Fruit fly (Drosophila melanogaster) whole organism, embryonic: ENCODE measurements around the gene Cpr11B.
A peak's percentile ranks its signal among the peaks of the same experiment; 100 is the strongest.

ENCODE experiments used
- B-H2 ChIP-seq: fragments of 200-800 bp; sonication (Bioruptor generic); optimal IDR thresholded peaks from 2 replicates; lab custom pipeline; 2018; ENCODE audit warnings: missing biosample characterization, mild to moderate bottlenecking, missing genetic modification characterization
- BtbVII ChIP-seq: fragments of 200-800 bp; sonication (Bioruptor generic); optimal IDR thresholded peaks from 3 replicates; lab custom pipeline; 2017; ENCODE audit warnings: missing biosample characterization, mild to moderate bottlenecking, missing genetic modification characterization
- CG13123 ChIP-seq: fragments of 200-800 bp; sonication (Bioruptor generic); optimal IDR thresholded peaks from 2 replicates; lab custom pipeline; 2016; ENCODE audit warnings: missing biosample characterization, missing genetic modification characterization
- CG17186 ChIP-seq: fragments of 200-800 bp; sonication (Bioruptor generic); optimal IDR thresholded peaks from 3 replicates; lab custom pipeline; 2017; ENCODE audit warnings: missing biosample characterization, missing genetic modification reagents, missing genetic modification characterization
- CG17385 ChIP-seq: fragments of 200-800 bp; sonication (Bioruptor generic); optimal IDR thresholded peaks from 3 replicates; lab custom pipeline; 2018; ENCODE audit warnings: missing biosample characterization, mild to moderate bottlenecking, missing genetic modification characterization
- CG17612 ChIP-seq: fragments of 200-800 bp; sonication (Bioruptor generic); IDR thresholded peaks from 2 replicates; pipeline ENCODE4 v1.3.6; 2022; ENCODE audit warnings: missing biosample characterization, missing genetic modification characterization
- CG1792 ChIP-seq: fragments of 200-800 bp; sonication (Bioruptor generic); optimal IDR thresholded peaks from 2 replicates; lab custom pipeline; 2016; ENCODE audit warnings: missing biosample characterization, missing genetic modification characterization
- CG18262 ChIP-seq: fragments of 200-800 bp; optimal IDR thresholded peaks from 3 replicates; lab custom pipeline; 2019; ENCODE audit warnings: missing biosample characterization, mild to moderate bottlenecking, missing genetic modification characterization, moderate library complexity
- CG2199 ChIP-seq: fragments of 200-800 bp; sonication (Bioruptor generic); IDR thresholded peaks from 3 replicates; pipeline ENCODE4 v1.3.6; 2022; ENCODE audit warnings: missing biosample characterization, missing genetic modification characterization
- CG2712 ChIP-seq: fragments of 200-800 bp; optimal IDR thresholded peaks from 3 replicates; lab custom pipeline; 2019; ENCODE audit warnings: missing biosample characterization, mild to moderate bottlenecking, missing genetic modification characterization, moderate library complexity
- CG32767 ChIP-seq: fragments of 200-800 bp; sonication (Bioruptor generic); IDR thresholded peaks from 2 replicates; pipeline ENCODE4 v1.3.6; 2022; ENCODE audit warnings: missing biosample characterization, missing genetic modification characterization
- CG6654 ChIP-seq: fragments of 200-800 bp; sonication (Bioruptor generic); optimal IDR thresholded peaks from 2 replicates; lab custom pipeline; 2017; ENCODE audit warnings: missing biosample characterization, mild to moderate bottlenecking, missing genetic modification characterization
- CTCF ChIP-seq: fragments of 200-800 bp; sonication (Bioruptor generic); optimal IDR thresholded peaks from 2 replicates; lab custom pipeline; 2017; ENCODE audit warnings: missing biosample characterization, mild to moderate bottlenecking, missing genetic modification characterization, moderate library complexity
- Dfd ChIP-seq, 2 experiments: fragments of >200 bp; optimal IDR thresholded peaks; 2 replicates each; lab custom pipeline; 2017; ENCODE audit warnings: missing biosample characterization in 2 of 2, missing genetic modification characterization in 2 of 2
- Dip2 ChIP-seq: fragments of 200-800 bp; sonication (Bioruptor generic); IDR thresholded peaks from 2 replicates; pipeline ENCODE4 v1.3.6; 2022; ENCODE audit warnings: missing biosample characterization, missing genetic modification characterization
- Eip74EF ChIP-seq, 2 experiments: fragments of 200-800 bp in 1 of 2; fragments of >200 bp in 1 of 2; sonication (Bioruptor generic) in 1 of 2; optimal IDR thresholded peaks; 2 replicates each; lab custom pipeline; 2017 to 2019; ENCODE audit warnings: missing biosample characterization in 2 of 2, missing genetic modification characterization in 2 of 2, mild to moderate bottlenecking in 1 of 2, moderate library complexity in 1 of 2
- Ets65A ChIP-seq: fragments of 200-800 bp; sonication (Bioruptor generic); peaks from one replicate; lab custom pipeline; 2016; ENCODE audit warnings: missing biosample characterization, missing genetic modification characterization
- H2.0 ChIP-seq: fragments of 200-800 bp; sonication (Bioruptor generic); IDR thresholded peaks from 2 replicates; pipeline ENCODE4 v1.3.6; 2022; ENCODE audit warnings: missing biosample characterization, missing genetic modification characterization
- HmgZ ChIP-seq: fragments of 200-800 bp; sonication (Bioruptor generic); optimal IDR thresholded peaks from 2 replicates; lab custom pipeline; 2018; ENCODE audit warnings: missing biosample characterization, mild to moderate bottlenecking, missing genetic modification characterization
- Hr39 ChIP-seq: fragments of >200 bp; optimal IDR thresholded peaks from 2 replicates; lab custom pipeline; 2017
- MESR4 ChIP-seq: fragments of 200-800 bp; sonication (Bioruptor generic); optimal IDR thresholded peaks from 2 replicates; lab custom pipeline; 2018; ENCODE audit warnings: missing biosample characterization, mild to moderate bottlenecking, missing genetic modification characterization, moderate library complexity
- Med ChIP-seq: fragments of 200-800 bp; sonication (Bioruptor generic); peaks from one replicate; lab custom pipeline; 2016; ENCODE audit warnings: missing biosample characterization, missing genetic modification characterization, mild to moderate bottlenecking, inconsistent platforms, moderate library complexity
- NK7.1 ChIP-seq: fragments of 200-800 bp; sonication (Bioruptor generic); optimal IDR thresholded peaks from 3 replicates; lab custom pipeline; 2016; ENCODE audit warnings: missing biosample characterization, missing genetic modification characterization
- Rx ChIP-seq: fragments of 200-800 bp; sonication (Bioruptor generic); IDR thresholded peaks from 2 replicates; pipeline ENCODE4 v1.3.6; 2022; ENCODE audit warnings: missing biosample characterization, missing genetic modification characterization
- bcd ChIP-seq: fragments of 200-800 bp; sonication (Bioruptor generic); optimal IDR thresholded peaks from 2 replicates; lab custom pipeline; 2017; ENCODE audit warnings: missing biosample characterization, mild to moderate bottlenecking, missing genetic modification characterization
- chif ChIP-seq, 2 experiments: fragments of 200-800 bp; sonication (Bioruptor generic); optimal IDR thresholded peaks; 3 replicates each; lab custom pipeline; 2016; ENCODE audit warnings: missing biosample characterization in 2 of 2, missing genetic modification characterization in 2 of 2
- crp ChIP-seq, 2 experiments: fragments of 200-800 bp; sonication (Bioruptor generic); optimal IDR thresholded peaks; 2 replicates in 1 of 2; 3 replicates in 1 of 2; lab custom pipeline; 2017; ENCODE audit warnings: missing biosample characterization in 2 of 2, missing genetic modification characterization in 2 of 2, mild to moderate bottlenecking in 1 of 2, moderate library complexity in 1 of 2
- da ChIP-seq: fragments of 200-800 bp; sonication (Bioruptor generic); optimal IDR thresholded peaks from 2 replicates; lab custom pipeline; 2016; ENCODE audit warnings: missing biosample characterization, missing genetic modification characterization
- disco-r ChIP-seq: fragments of 200-800 bp; sonication (Bioruptor generic); optimal IDR thresholded peaks from 2 replicates; lab custom pipeline; 2016; ENCODE audit warnings: missing biosample characterization, missing genetic modification characterization
- dpn ChIP-seq, 2 experiments: fragments of 200-800 bp; sonication (Bioruptor generic); optimal IDR thresholded peaks; 3 replicates each; lab custom pipeline; 2016; ENCODE audit warnings: missing biosample characterization in 2 of 2, missing genetic modification characterization in 2 of 2
- eve ChIP-seq, 2 experiments: fragments of >200 bp; optimal IDR thresholded peaks; 2 replicates each; lab custom pipeline; 2017; ENCODE audit warnings: missing biosample characterization in 2 of 2, missing genetic modification characterization in 2 of 2
- kni ChIP-seq: fragments of 200-800 bp; sonication (Bioruptor generic); optimal IDR thresholded peaks from 3 replicates; lab custom pipeline; 2017; ENCODE audit warnings: mild to moderate bottlenecking, missing biosample characterization, missing genetic modification reagents, missing genetic modification characterization
- nau ChIP-seq: fragments of 200-800 bp; sonication (Bioruptor generic); optimal IDR thresholded peaks from 3 replicates; lab custom pipeline; 2017; ENCODE audit warnings: missing biosample characterization, mild to moderate bottlenecking, missing genetic modification characterization, missing genetic modification reagents
- nerfin-1 ChIP-seq: fragments of 200-800 bp; sonication (Bioruptor generic); optimal IDR thresholded peaks from 3 replicates; lab custom pipeline; 2019; ENCODE audit warnings: missing biosample characterization, mild to moderate bottlenecking, missing genetic modification characterization, moderate library complexity
- oc ChIP-seq: fragments of 200-800 bp; sonication (Bioruptor generic); optimal IDR thresholded peaks from 2 replicates; lab custom pipeline; 2018; ENCODE audit warnings: missing biosample characterization, mild to moderate bottlenecking, missing genetic modification characterization, moderate library complexity
- onecut ChIP-seq: fragments of 200-800 bp; sonication (Bioruptor generic); IDR thresholded peaks from 2 replicates; pipeline ENCODE4 v1.3.6; 2022; ENCODE audit warnings: missing biosample characterization, missing genetic modification characterization
- org-1 ChIP-seq: fragments of 200-800 bp; sonication (Bioruptor generic); optimal IDR thresholded peaks from 2 replicates; lab custom pipeline; 2017; ENCODE audit warnings: missing biosample characterization, missing genetic modification characterization
- pho ChIP-seq: fragments of 200-800 bp; sonication (Bioruptor generic); optimal IDR thresholded peaks from 2 replicates; lab custom pipeline; 2016; ENCODE audit warnings: missing biosample characterization, missing genetic modification characterization
- pnt ChIP-seq: fragments of 200-800 bp; sonication (Bioruptor generic); optimal IDR thresholded peaks from 3 replicates; lab custom pipeline; 2016; ENCODE audit warnings: missing biosample characterization, missing genetic modification characterization
- pros ChIP-seq: fragments of 200-800 bp; sonication (Bioruptor generic); optimal IDR thresholded peaks from 3 replicates; lab custom pipeline; 2019; ENCODE audit warnings: missing biosample characterization, mild to moderate bottlenecking, missing genetic modification characterization, moderate library complexity
- run ChIP-seq: fragments of 200-800 bp; sonication (Bioruptor generic); optimal IDR thresholded peaks from 3 replicates; lab custom pipeline; 2018; ENCODE audit warnings: missing biosample characterization, mild to moderate bottlenecking, missing genetic modification characterization
- sens ChIP-seq: fragments of 200-800 bp; sonication (Bioruptor generic); peaks from one replicate; lab custom pipeline; 2016; ENCODE audit warnings: missing biosample characterization, missing genetic modification characterization
- so ChIP-seq: fragments of 200-800 bp; sonication (Bioruptor generic); IDR thresholded peaks from 3 replicates; pipeline ENCODE4 v1.3.6; 2022; ENCODE audit warnings: missing biosample characterization, missing genetic modification characterization
- sqz ChIP-seq: fragments of 200-800 bp; sonication (Bioruptor generic); optimal IDR thresholded peaks from 3 replicates; lab custom pipeline; 2018; ENCODE audit warnings: missing biosample characterization, mild to moderate bottlenecking, missing genetic modification characterization
- tap ChIP-seq: fragments of 200-800 bp; optimal IDR thresholded peaks from 3 replicates; lab custom pipeline; 2019; ENCODE audit warnings: missing biosample characterization, mild to moderate bottlenecking, missing genetic modification characterization, moderate library complexity
- toy ChIP-seq: fragments of 200-800 bp; sonication (Bioruptor generic); IDR thresholded peaks from 2 replicates; pipeline ENCODE4 v1.3.6; 2022; ENCODE audit warnings: missing biosample characterization, missing genetic modification characterization

The Cpr11B gene

dm6 chrX:12581305-12581676 is 28.4 kb downstream of the Cpr11B start:
- TF ChIP-seq pros (no peak), sens (GFP tag; lab: Kevin White, UChicago) (peak; percentile 53), Ets65A (GFP tag; lab: Kevin White, UChicago) (peak; percentile 85)
- TF ChIP-seq, all 482 proteins: peak for 2

- TF ChIP-seq CG18262 (no peak), so (GFP tag; lab: Robert Waterston, UW) (0 out of 3 replicates have a peak, but pooled peaks have one; percentile 16)
Measured at dm6 chrX:12581894-12582293, 29.0 kb downstream of the Cpr11B start.

- no peak for TF ChIP-seq disco-r (GFP tag; lab: Kevin White, UChicago)
- TF ChIP-seq sqz (GFP tag; lab: Kevin White, UChicago), result peak; percentile 96
- peak; percentile 89 for TF ChIP-seq Hr39 (lab: Kevin White, UChicago)
- TF ChIP-seq CG13123, result no peak
- TF ChIP-seq MESR4 (GFP tag; lab: Kevin White, UChicago), result no peak
- TF ChIP-seq onecut (GFP tag; lab: Robert Waterston, UW), result peak; percentile 90
- TF ChIP-seq kni, result peak; percentile 78
- peak; percentile 98 for TF ChIP-seq CG17385 (GFP tag; lab: Kevin White, UChicago)
Measured at dm6 chrX:12582661-12582983, 29.7 kb downstream of the Cpr11B start.

- TF ChIP-seq CG2712 (tag; lab: Kevin White, UChicago) (peak; percentile 40), H2.0 (GFP tag; lab: Robert Waterston, UW) (no peak), crp (GFP tag; optimal IDR thresholded peaks at IDR 0.05; lab: Kevin White, UChicago) (peak in 1 of 2 experiments; percentile 68), oc (tag; lab: Kevin White, UChicago) (no peak), pnt (GFP tag; lab: Kevin White, UChicago) (no peak), eve (GFP tag; optimal IDR thresholded peaks at IDR 0.05; lab: Kevin White, UChicago) (no peak), bcd (GFP tag; lab: Kevin White, UChicago) (peak; percentile 26), da (no peak), CTCF (GFP tag; lab: Kevin White, UChicago) (peak; percentile 65), disco-r (GFP tag; lab: Kevin White, UChicago) (no peak), BtbVII (GFP tag; lab: Kevin White, UChicago) (peak; percentile 59), nerfin-1 (peak; percentile 48), Eip74EF (GFP tag; optimal IDR thresholded peaks at IDR 0.05; lab: Kevin White, UChicago) (peak in 1 of 2 experiments; percentile 41), CG32767 (peak; percentile 72; the same call in 1 of the 2 replicates), Dip2 (GFP tag; lab: Robert Waterston, UW) (no peak), B-H2 (GFP tag; lab: Kevin White, UChicago) (peak; percentile 50), CG1792 (GFP tag; lab: Kevin White, UChicago) (peak; percentile 37), toy (no peak), CG2199 (peak; percentile 61; the same call in 1 of the 3 replicates), pho (GFP tag; lab: Kevin White, UChicago) (peak; percentile 35), Rx (GFP tag; lab: Robert Waterston, UW) (no peak), Dfd (GFP tag; optimal IDR thresholded peaks at IDR 0.05; lab: Kevin White, UChicago) (no peak), Med (peak; percentile 94), HmgZ (tag; lab: Kevin White, UChicago) (peak; percentile 76), NK7.1 (GFP tag; lab: Kevin White, UChicago) (peak; percentile 45), nau (GFP tag; lab: Kevin White, UChicago) (peak; percentile 50), dpn (GFP tag; optimal IDR thresholded peaks at IDR 0.05; lab: Kevin White, UChicago) (peak in 1 of 2 experiments; percentile 51), run (tag; lab: Kevin White, UChicago) (peak; percentile 19), CG6654 (GFP tag; lab: Kevin White, UChicago) (no peak), CG17186 (GFP tag; lab: Kevin White, UChicago) (peak; percentile 34), chif (GFP tag; optimal IDR thresholded peaks at IDR 0.05; lab: Kevin White, UChicago) (no peak), org-1 (GFP tag; lab: Kevin White, UChicago) (no peak), CG17612 (GFP tag; lab: Robert Waterston, UW) (no peak), tap (tag; lab: Kevin White, UChicago) (no peak)
Measured at dm6 chrX:12582984-12583869, 30.3 kb downstream of the Cpr11B start, which contains the start of gene Pits. Gene Pits, minus strand, starts transcription at chrX:12583193.
